Fruit fly (Drosophila melanogaster): ENCODE data around the gene Lamtor3.

DNA sequence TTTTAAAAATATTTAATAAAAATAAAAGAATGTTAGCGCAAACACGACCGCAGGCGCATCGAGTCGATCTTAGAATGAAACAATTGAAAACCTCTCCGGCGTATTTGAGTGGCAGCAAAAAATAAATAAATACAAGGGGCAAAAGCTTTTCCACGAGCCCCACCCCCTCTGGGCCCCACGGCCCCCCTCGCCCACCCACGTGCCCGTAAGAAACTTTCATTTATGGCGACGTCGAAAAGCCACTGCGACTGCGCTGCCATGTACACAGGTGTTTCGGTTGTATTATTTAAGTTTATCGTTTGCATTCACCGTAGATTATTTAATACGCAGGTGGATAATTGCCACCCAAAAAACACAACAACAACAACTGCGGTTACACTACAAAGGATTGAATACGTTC lies 32.6 kb upstream of the Lamtor3 start:
- TF ChIP-seq cnc (optimal IDR thresholded peaks at IDR 0.05) = no peak
- peak; percentile 36 for TF ChIP-seq CG12768 (GFP tag; optimal IDR thresholded peaks at IDR 0.05)
- no peak for TF ChIP-seq kay (GFP tag; ENCODE audit: borderline replicate concordance)
- no peak for TF ChIP-seq Clk (GFP tag; optimal IDR thresholded peaks at IDR 0.05)
- peak; percentile 3 for TF ChIP-seq pad (GFP tag; optimal IDR thresholded peaks at IDR 0.05)
- TF ChIP-seq CG7045 (GFP tag; optimal IDR thresholded peaks at IDR 0.05) = peak; percentile 35
- TF ChIP-seq bab1 (GFP tag; optimal IDR thresholded peaks at IDR 0.05) = no peak
- TF ChIP-seq CG33017 (tag; optimal IDR thresholded peaks at IDR 0.05) = no peak
- no peak for TF ChIP-seq CG14711 (tag; optimal IDR thresholded peaks at IDR 0.05)
- no peak for TF ChIP-seq Hr96 (GFP tag; optimal IDR thresholded peaks at IDR 0.05)
- no peak for TF ChIP-seq CG5204 (GFP tag; optimal IDR thresholded peaks at IDR 0.05)
- no peak for TF ChIP-seq CG1620 (GFP tag; optimal IDR thresholded peaks at IDR 0.05)
